Worm (Caenorhabditis elegans): ENCODE measurements around the gene frpr-3.

DNA sequence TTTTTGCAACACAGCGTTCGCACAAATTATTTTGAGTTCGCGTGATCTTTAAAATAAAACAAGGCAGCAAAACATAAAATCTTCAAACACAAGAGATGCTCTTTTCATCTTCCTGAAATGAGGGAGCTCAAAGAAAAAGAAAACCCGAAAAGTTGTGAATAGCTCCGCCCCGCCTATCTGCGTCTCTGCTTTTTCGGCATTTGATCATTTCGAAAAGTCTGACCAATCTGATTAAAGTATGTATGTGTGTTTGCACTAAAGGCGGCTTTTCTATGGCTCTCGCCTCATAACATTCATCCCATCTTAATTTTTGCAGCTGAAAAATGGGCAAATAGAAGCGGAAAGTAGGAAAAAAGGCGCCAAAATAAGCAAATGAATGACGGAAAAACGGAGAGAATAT lies 48.5 kb downstream of the frpr-3 start:
- TF ChIP-seq flt-1 (GFP tag; IDR thresholded peaks at IDR 0.05): no peak
- TF ChIP-seq tab-1 (GFP tag; IDR thresholded peaks at IDR 0.05): no peak
- no peak for TF ChIP-seq ref-1 (GFP tag; conservative IDR thresholded peaks at IDR 0.05)
- no peak for TF ChIP-seq ztf-23 (GFP tag; IDR thresholded peaks at IDR 0.05)
- TF ChIP-seq T22C8.4 (GFP tag; IDR thresholded peaks at IDR 0.05): no peak
- TF ChIP-seq ztf-29 (GFP tag; IDR thresholded peaks at IDR 0.05): no peak
